Fruit fly (Drosophila melanogaster): Measurements from ENCODE around the gene nmd.

Gene nmd

DNA sequence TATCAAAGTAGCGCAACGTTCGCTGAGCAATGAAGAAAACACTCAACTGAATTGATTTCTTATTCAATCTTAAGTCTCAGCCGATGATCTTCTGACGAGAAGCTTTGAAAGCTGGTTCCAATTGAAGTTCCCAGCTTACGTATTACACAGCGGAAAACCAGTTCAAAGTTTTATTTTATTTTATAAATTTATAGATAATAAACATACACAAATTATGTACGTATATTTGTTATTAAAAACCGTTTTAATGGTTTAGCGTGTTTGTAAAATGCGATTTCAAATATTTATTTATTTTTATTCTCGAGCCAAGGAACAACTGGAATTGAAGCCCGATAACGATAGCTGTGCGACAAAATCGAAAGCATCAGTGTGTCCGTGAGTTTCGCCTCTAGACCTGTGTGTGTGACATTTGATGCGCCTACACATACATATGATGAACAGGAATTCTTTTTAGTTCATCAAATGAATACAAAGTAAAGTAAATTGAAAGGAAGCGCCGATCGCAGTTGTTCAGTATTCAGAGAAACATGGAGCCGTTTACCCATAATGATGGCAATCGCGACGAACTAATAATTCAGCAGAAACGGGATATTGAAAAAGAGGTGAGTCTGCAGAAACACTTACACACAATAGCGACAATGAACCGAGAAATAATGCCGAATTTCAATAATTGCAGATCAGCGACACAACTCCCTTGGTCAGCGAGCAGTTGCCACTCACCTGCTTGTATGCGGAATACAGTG is 2.9 kb upstream of the nmd start, which contains the start of the genes CG5390 and CG4968 (continued):
- TF ChIP-seq CG11695 (GFP tag; IDR thresholded peaks at IDR 0.05) (peak; percentile 72; the same call in 2 of the 3 replicates), CG9932 (GFP tag; IDR thresholded peaks at IDR 0.05) (peak; percentile 79), otp (GFP tag; IDR thresholded peaks at IDR 0.05) (peak; percentile 29; the same call in 1 of the 3 replicates), CG1233 (GFP tag; optimal IDR thresholded peaks at IDR 0.05) (peak; percentile 46), CG3995 (GFP tag; optimal IDR thresholded peaks at IDR 0.05) (peak; percentile 35), Dbx (GFP tag; IDR thresholded peaks at IDR 0.05) (peak; percentile 58; the same call in 1 of the 3 replicates), ssp (GFP tag; IDR thresholded peaks at IDR 0.05) (0 out of 2 replicates have a peak, but pooled peaks have one; percentile 17), stc (GFP tag; IDR thresholded peaks at IDR 0.05) (peak; percentile 53; the same call in 1 of the 2 replicates), CG12942 (GFP tag; optimal IDR thresholded peaks at IDR 0.05) (peak; percentile 52), psq (GFP tag; optimal IDR thresholded peaks at IDR 0.05) (peak; percentile 30), Camta (GFP tag; optimal IDR thresholded peaks at IDR 0.05) (no peak), tll (GFP tag; optimal IDR thresholded peaks at IDR 0.05) (no peak), corto (GFP tag; optimal IDR thresholded peaks at IDR 0.05) (peak; percentile 79), Mes4 (GFP tag; optimal IDR thresholded peaks at IDR 0.05) (no peak), B-H1 (GFP tag; IDR thresholded peaks at IDR 0.05) (peak; percentile 34; the same call in 1 of the 3 replicates), abd-A (tag; optimal IDR thresholded peaks at IDR 0.05) (no peak), CG1832 (GFP tag; optimal IDR thresholded peaks at IDR 0.05) (no peak), CG11398 (GFP tag; optimal IDR thresholded peaks at IDR 0.05) (no peak), gro (GFP tag; optimal IDR thresholded peaks at IDR 0.05) (no peak), CG14860 (GFP tag; IDR thresholded peaks at IDR 0.05; ENCODE audit: partially characterized antibody) (no peak), pum (GFP tag; optimal IDR thresholded peaks at IDR 0.05) (no peak), grau (tag; optimal IDR thresholded peaks at IDR 0.05) (peak; percentile 78), her (GFP tag; optimal IDR thresholded peaks at IDR 0.05) (no peak), trem (tag; optimal IDR thresholded peaks at IDR 0.05) (peak; percentile 95), jumu (GFP tag; optimal IDR thresholded peaks at IDR 0.05) (no peak), ftz-f1 (GFP tag; optimal IDR thresholded peaks at IDR 0.05) (peak; percentile 6), D19B (GFP tag; optimal IDR thresholded peaks at IDR 0.05) (peak; percentile 50), CG10366 (GFP tag; IDR thresholded peaks at IDR 0.05) (peak; percentile 72), CG42726 (GFP tag; IDR thresholded peaks at IDR 0.05; ENCODE audit: partially characterized antibody) (no peak), CG15073 (GFP tag; optimal IDR thresholded peaks at IDR 0.05) (no peak), zfh2 (GFP tag; optimal IDR thresholded peaks at IDR 0.05) (peak; percentile 5), insv (GFP tag; optimal IDR thresholded peaks at IDR 0.05) (no peak), gce (GFP tag; IDR thresholded peaks at IDR 0.05) (peak; percentile 53; the same call in 1 of the 3 replicates), CG6683 (GFP tag; optimal IDR thresholded peaks at IDR 0.05) (peak; percentile 60), Awh (GFP tag; IDR thresholded peaks at IDR 0.05) (peak; percentile 11; the same call in 1 of the 2 replicates), CG18011 (GFP tag; optimal IDR thresholded peaks at IDR 0.05) (peak; percentile 19), CG1792 (GFP tag; optimal IDR thresholded peaks at IDR 0.05) (no peak), jing (GFP tag; optimal IDR thresholded peaks at IDR 0.05) (no peak), repo (GFP tag; optimal IDR thresholded peaks at IDR 0.05) (no peak), CG18764 (GFP tag; optimal IDR thresholded peaks at IDR 0.05) (no peak), pnt (GFP tag; optimal IDR thresholded peaks at IDR 0.05) (no peak), ash1 (GFP tag; optimal IDR thresholded peaks at IDR 0.05) (no peak), CG8924 (tag; optimal IDR thresholded peaks at IDR 0.05) (peak; percentile 81), CG6689 (GFP tag; IDR thresholded peaks at IDR 0.05) (no peak), run (tag; optimal IDR thresholded peaks at IDR 0.05) (no peak), Asciz (GFP tag; optimal IDR thresholded peaks at IDR 0.05) (peak; percentile 52), vvl (GFP tag; IDR thresholded peaks at IDR 0.05) (peak; percentile 82), TFAM (GFP tag; optimal IDR thresholded peaks at IDR 0.05) (no peak), CG11504 (tag; optimal IDR thresholded peaks at IDR 0.05) (no peak), CG10565 (GFP tag; optimal IDR thresholded peaks at IDR 0.05) (no peak)
